Worm (Caenorhabditis elegans): ENCODE results near the gene hsd-3.

Gene hsd-3

DNA sequence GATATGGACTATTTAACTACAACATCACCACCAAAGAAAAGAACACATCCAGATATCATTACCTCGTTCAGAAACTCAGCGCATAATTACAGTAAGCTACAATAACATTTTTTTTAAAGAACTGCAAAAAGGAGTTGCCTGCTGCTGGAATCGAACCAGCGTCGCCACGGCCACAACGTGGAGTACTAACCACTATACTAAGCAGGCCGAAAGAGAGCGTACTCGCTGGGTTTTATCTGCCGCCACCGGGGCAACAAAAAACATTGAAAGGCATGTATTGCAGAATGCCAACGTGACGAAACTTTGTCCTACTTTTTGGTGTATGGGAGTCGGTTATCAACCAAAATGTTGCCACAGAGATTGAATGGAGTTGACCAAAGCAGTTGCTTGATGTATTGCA, 13.6 kb downstream of the hsd-3 start (continued):
- TF ChIP-seq chd-7 (tag; optimal IDR thresholded peaks at IDR 0.05) = peak; percentile 25
- peak; percentile 28 for TF ChIP-seq ztf-26 (tag; optimal IDR thresholded peaks at IDR 0.05)
- TF ChIP-seq atf-7 (tag; optimal IDR thresholded peaks at IDR 0.05) = peak; percentile 46
- TF ChIP-seq die-1 (tag; optimal IDR thresholded peaks at IDR 0.05) = peak; percentile 84
- peak; percentile 76 for TF ChIP-seq snpc-4 (GFP tag; optimal IDR thresholded peaks at IDR 0.05)
- peak in 1 of 4 experiments; percentile 71 for TF ChIP-seq snpc-4 (tag; optimal IDR thresholded peaks at IDR 0.05)
- TF ChIP-seq F33H1.4 (GFP tag; IDR thresholded peaks at IDR 0.05) = no peak
- peak; percentile 57 for TF ChIP-seq zim-3 (tag; optimal IDR thresholded peaks at IDR 0.05)
- TF ChIP-seq let-607 (tag; optimal IDR thresholded peaks at IDR 0.05) = peak; percentile 32 to 37
- TF ChIP-seq bed-2 (GFP tag; IDR thresholded peaks at IDR 0.05) = no peak
- no peak for TF ChIP-seq ztf-22 (GFP tag; optimal IDR thresholded peaks at IDR 0.05)

DNA sequence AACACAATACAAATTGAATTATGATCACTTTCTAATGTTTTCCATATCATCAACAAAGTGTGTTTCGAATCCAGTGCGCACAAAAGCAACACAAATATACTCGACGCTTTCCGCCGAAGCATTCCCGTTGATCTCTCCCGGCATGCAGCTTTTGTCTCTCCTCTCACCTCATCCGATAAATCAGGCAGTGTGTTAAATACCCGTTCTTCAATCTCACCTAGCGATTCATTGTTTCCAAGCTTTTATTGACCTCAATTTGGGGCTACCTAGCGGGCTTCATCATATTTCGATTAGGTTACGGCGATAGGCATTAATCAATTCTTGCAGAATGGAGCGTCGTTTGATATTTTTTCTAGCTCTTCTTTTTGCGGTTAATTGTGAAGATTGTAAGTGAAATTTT, 15.2 kb downstream of the hsd-3 start, which contains the start of gene ZC449.1:
TSS of gene ZC449.1 (plus strand) at position 121 of the 400 bp plus-strand sequence.
- TF ChIP-seq nfyb-1 (GFP tag; IDR thresholded peaks at IDR 0.05) (no peak), ceh-40 (GFP tag; IDR thresholded peaks at IDR 0.05) (no peak), hmg-20 (GFP tag; IDR thresholded peaks at IDR 0.05) (no peak), unc-130 (GFP tag; optimal IDR thresholded peaks at IDR 0.05) (no peak), Y67H2A.10 (GFP tag; conservative IDR thresholded peaks at IDR 0.05) (no peak), ceh-100 (GFP tag; IDR thresholded peaks at IDR 0.05) (no peak)

DNA sequence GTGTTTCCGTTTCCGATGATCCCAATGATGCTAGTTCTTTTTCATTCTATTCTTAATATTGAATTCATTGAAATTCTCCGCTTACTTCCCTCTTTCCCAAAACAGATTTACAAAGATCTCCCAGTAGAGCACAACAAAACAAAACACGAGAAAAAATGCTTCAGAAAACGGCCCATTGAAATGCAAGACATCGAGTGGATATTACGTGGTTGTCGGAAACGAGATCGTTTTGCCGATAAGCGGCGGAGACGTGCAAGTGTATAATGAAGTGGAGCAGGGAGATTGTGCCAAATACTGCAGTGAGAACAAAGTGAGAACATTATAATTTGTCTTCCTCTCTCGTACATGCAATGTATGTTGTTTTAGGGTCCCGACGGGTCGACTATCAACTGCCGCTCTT, 17.4 kb downstream of the hsd-3 start:
- TF ChIP-seq snpc-3.4 (tag; optimal IDR thresholded peaks at IDR 0.05) (no peak), ZK185.1 (tag; optimal IDR thresholded peaks at IDR 0.05; ENCODE audit: poor library complexity, severe bottlenecking) (no peak), ccch-3 (GFP tag; optimal IDR thresholded peaks at IDR 0.05) (no peak), repo-1 (tag; optimal IDR thresholded peaks at IDR 0.05) (no peak), sea-2 (GFP tag; IDR thresholded peaks at IDR 0.05) (no peak), cebp-1 (GFP tag; IDR thresholded peaks at IDR 0.05) (no peak), cebp-1 (tag; optimal IDR thresholded peaks at IDR 0.05) (no peak), Y56A3A.18 (GFP tag; IDR thresholded peaks at IDR 0.05) (no peak), D2030.7 (GFP tag; IDR thresholded peaks at IDR 0.05) (no peak), somi-1 (GFP tag; optimal IDR thresholded peaks at IDR 0.05) (no peak), lin-54 (GFP tag; optimal IDR thresholded peaks at IDR 0.05) (no peak), nhr-80 (tag; optimal IDR thresholded peaks at IDR 0.05) (no peak), ceh-27 (GFP tag; optimal IDR thresholded peaks at IDR 0.05) (no peak), nhr-120 (GFP tag; IDR thresholded peaks at IDR 0.05) (no peak), F57C9.4 (tag; optimal IDR thresholded peaks at IDR 0.05) (no peak), F52B5.7 (tag; optimal IDR thresholded peaks at IDR 0.05) (no peak), hmg-1.2 (GFP tag; IDR thresholded peaks at IDR 0.05) (no peak), hsf-1 (GFP tag; IDR thresholded peaks at IDR 0.05) (no peak)

DNA sequence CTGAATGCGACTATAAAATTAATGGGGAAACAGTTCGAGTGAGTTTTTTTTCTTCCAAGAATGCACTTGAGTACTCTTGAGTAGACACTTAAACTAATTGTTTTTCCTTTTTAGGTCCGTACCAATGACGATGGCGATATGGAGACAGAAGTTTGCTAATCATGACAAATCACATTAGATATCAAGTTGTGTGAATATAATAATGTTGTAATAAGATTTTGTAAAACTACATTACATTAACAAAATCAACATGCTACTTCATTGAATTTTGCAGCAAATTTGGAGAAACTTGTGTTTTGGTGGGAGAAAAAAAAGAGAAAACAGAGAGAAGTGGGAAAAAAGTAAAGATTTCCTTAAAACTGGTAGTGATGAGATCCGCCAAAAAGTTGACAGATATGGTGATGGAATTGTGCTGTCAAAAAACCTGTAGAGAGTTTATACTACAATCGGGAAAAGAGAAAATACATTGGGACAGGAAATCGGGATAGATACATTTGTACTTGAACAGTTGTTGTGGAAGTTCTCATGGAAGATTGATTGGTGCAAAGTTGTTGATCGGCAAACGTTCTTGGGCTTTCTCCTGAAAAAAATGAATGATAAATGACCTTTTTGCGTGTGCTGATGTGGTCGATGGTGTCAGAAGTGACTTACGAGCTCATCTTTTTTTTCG, 19.0 kb downstream of the hsd-3 start:
- TF ChIP-seq Y67H2A.10 (GFP tag; conservative IDR thresholded peaks at IDR 0.05) (no peak), ZK185.1 (tag; optimal IDR thresholded peaks at IDR 0.05; ENCODE audit: poor library complexity, severe bottlenecking) (no peak), snpc-3.4 (tag; optimal IDR thresholded peaks at IDR 0.05) (no peak), ceh-27 (GFP tag; optimal IDR thresholded peaks at IDR 0.05) (peak; percentile 73)
